Worm (Caenorhabditis elegans): ENCODE results near the gene srg-69.

DNA sequence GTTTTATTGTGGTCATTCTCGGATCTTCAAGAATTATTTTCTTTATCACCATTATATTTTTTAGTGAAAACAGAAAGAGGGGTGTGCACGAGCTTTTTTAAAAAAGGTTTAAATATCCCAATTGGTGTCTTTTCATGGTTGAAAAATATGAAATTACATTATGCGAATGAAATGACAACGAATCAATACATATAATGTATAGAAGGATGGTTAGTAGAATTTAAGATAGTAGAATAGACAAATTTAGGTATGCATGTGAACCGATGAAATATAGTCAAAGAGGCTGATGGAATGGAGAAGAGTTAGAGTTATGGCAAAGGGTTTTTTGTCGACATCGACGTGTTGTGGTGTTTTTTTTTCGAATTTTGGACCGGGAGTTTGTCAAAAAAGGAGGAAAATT, 9.0 kb downstream of the srg-69 start:
- TF ChIP-seq ztf-29 (GFP tag; IDR thresholded peaks at IDR 0.05) (no peak), ztf-23 (GFP tag; IDR thresholded peaks at IDR 0.05) (no peak), ref-1 (GFP tag; conservative IDR thresholded peaks at IDR 0.05) (no peak), tab-1 (GFP tag; IDR thresholded peaks at IDR 0.05) (no peak), klf-2 (GFP tag; conservative IDR thresholded peaks at IDR 0.05) (no peak)

All from whole organism, midembryonic.